Fruit fly (Drosophila melanogaster): ENCODE results near the gene CG11378.

DNA sequence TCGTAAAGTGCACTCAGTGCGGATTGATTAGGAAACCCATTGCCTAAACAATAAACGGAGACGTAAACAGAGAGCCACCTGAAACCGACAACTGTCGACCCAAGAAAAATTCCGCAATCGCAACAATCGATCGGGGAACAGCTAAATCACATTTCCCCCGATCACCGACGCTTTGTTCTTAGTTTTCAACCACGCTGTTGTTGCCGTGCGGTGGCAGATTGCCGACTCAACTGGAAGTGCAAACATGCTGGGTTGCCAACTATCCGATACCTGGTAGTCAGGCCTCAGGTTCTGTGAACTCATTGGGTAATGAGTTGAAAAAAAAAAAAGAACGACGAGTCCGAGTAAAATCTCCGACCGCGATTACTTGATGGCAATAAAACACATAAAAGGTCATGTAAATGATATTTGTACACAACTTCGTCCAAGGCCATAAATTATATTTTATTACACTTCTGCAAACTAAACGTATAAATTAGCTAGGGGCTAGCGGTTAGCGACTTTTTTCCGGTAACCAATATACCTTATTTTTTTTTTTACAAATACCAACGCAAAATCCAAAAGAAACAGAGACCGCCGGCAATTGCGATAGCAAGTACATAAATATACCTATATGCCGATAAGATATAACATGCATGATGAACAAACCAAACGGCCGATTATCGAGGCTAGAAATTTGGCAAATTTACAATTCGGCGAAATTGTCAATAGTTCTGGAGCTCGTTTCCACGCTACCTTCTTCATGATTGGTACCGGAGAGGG is at the start of gene CG11378:
- TF ChIP-seq CG12605 (GFP tag; IDR thresholded peaks at IDR 0.05), result no peak
- TF ChIP-seq CG32121 (GFP tag; IDR thresholded peaks at IDR 0.05), result no peak
- TF ChIP-seq CG4496 (GFP tag; IDR thresholded peaks at IDR 0.05), result no peak
- TF ChIP-seq CG8159 (tag; optimal IDR thresholded peaks at IDR 0.05), result no peak
- TF ChIP-seq gl (tag; optimal IDR thresholded peaks at IDR 0.05), result no peak
- TF ChIP-seq D1 (tag; optimal IDR thresholded peaks at IDR 0.05), result no peak
- no peak for TF ChIP-seq CG14655 (GFP tag; optimal IDR thresholded peaks at IDR 0.05)
- no peak for TF ChIP-seq CG34367 (tag; optimal IDR thresholded peaks at IDR 0.05)
- TF ChIP-seq CG9948 (tag; optimal IDR thresholded peaks at IDR 0.05), result no peak
- no peak for TF ChIP-seq Ets98B (GFP tag; IDR thresholded peaks at IDR 0.05)
- TF ChIP-seq CG10348 (GFP tag; IDR thresholded peaks at IDR 0.05), result no peak
- TF ChIP-seq Pif1A (GFP tag; optimal IDR thresholded peaks at IDR 0.05), result no peak
